Fruit fly (Drosophila melanogaster): Measurements from ENCODE around the gene LysP.

Gene LysP

dm6 chr3L:1170611-1171010, 47.9 kb downstream of the LysP start (continued):
- TF ChIP-seq NFAT (GFP tag; IDR thresholded peaks at IDR 0.05) (no peak), CG31224 (GFP tag; IDR thresholded peaks at IDR 0.05) (peak; percentile 95), Drgx (GFP tag; IDR thresholded peaks at IDR 0.05) (no peak), CG12071 (GFP tag; optimal IDR thresholded peaks at IDR 0.05) (no peak), CG11456 (GFP tag; IDR thresholded peaks at IDR 0.05) (no peak), fd3F (GFP tag; optimal IDR thresholded peaks at IDR 0.05) (no peak)

DNA sequence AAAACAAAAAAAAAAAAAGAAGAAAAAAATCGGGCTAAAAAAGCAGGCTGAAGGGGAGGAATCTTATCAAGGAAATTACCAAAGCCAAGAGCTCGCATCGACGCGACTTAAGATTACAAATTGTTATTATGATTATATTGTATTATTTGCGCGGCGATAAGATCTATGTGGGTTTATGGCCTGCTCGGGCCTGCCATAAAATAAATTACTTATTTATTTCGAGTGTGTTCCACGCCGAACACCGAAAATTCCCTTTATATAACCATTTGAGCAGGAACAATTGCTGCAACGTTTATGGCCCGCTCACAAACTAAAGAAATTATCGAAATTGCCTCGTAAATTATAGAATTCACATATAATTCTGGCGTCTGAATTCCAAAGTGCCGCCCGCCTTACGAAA, 48.9 kb downstream of the LysP start:
- TF ChIP-seq CG14441 (GFP tag; IDR thresholded peaks at IDR 0.05) (peak; percentile 41), Deaf1 (tag; optimal IDR thresholded peaks at IDR 0.05) (no peak), Hmr (GFP tag; optimal IDR thresholded peaks at IDR 0.05) (peak; percentile 32), GATAe (GFP tag; conservative IDR thresholded peaks at IDR 0.05) (0 out of 2 replicates have a peak, but pooled peaks have one; percentile 30), ci (GFP tag; IDR thresholded peaks at IDR 0.05) (0 out of 3 replicates have a peak, but pooled peaks have one; percentile 28), croc (GFP tag; conservative IDR thresholded peaks at IDR 0.05) (no peak), unpg (GFP tag; optimal IDR thresholded peaks at IDR 0.05) (peak; percentile 51), org-1 (GFP tag; optimal IDR thresholded peaks at IDR 0.05) (no peak), gcm (GFP tag; optimal IDR thresholded peaks at IDR 0.05) (peak; percentile 33), CG3847 (GFP tag; IDR thresholded peaks at IDR 0.05) (no peak), CG6254 (GFP tag; optimal IDR thresholded peaks at IDR 0.05) (peak; percentile 50), CG17359 (tag; optimal IDR thresholded peaks at IDR 0.05) (no peak), CG1529 (GFP tag; optimal IDR thresholded peaks at IDR 0.05) (peak; percentile 26), CG3065 (GFP tag; optimal IDR thresholded peaks at IDR 0.05) (no peak), sug (tag; optimal IDR thresholded peaks at IDR 0.05) (peak; percentile 55), CG15601 (tag; optimal IDR thresholded peaks at IDR 0.05) (peak; percentile 2), eve (GFP tag; optimal IDR thresholded peaks at IDR 0.05) (no peak), pfk (GFP tag; optimal IDR thresholded peaks at IDR 0.05) (no peak), CG2678 (tag; optimal IDR thresholded peaks at IDR 0.05) (peak; percentile 59), CG15269 (tag; optimal IDR thresholded peaks at IDR 0.05) (peak; percentile 39), ranshi (GFP tag; IDR thresholded peaks at IDR 0.05) (no peak), Jarid2 (GFP tag; optimal IDR thresholded peaks at IDR 0.05) (peak; percentile 17), sqz (GFP tag; optimal IDR thresholded peaks at IDR 0.05) (peak; percentile 36), CG5180 (GFP tag; optimal IDR thresholded peaks at IDR 0.05) (peak; percentile 0), unc-4 (GFP tag; IDR thresholded peaks at IDR 0.05; ENCODE audit: partially characterized antibody) (no peak), dmrt99B (tag; optimal IDR thresholded peaks at IDR 0.05) (peak; percentile 19), ATbp (GFP tag; optimal IDR thresholded peaks at IDR 0.05) (peak; percentile 19), B-H1 (GFP tag; IDR thresholded peaks at IDR 0.05) (no peak), ac (GFP tag; optimal IDR thresholded peaks at IDR 0.05) (no peak), tap (tag; optimal IDR thresholded peaks at IDR 0.05) (peak; percentile 7), usp (GFP tag; optimal IDR thresholded peaks at IDR 0.05) (no peak), Nf-YB (GFP tag; optimal IDR thresholded peaks at IDR 0.05) (peak; percentile 6), Pdp1 (GFP tag; optimal IDR thresholded peaks at IDR 0.05) (peak in 1 of 2 experiments; percentile 54), CG8944 (GFP tag; optimal IDR thresholded peaks at IDR 0.05) (no peak), hth (optimal IDR thresholded peaks at IDR 0.05) (no peak), bowl (GFP tag; IDR thresholded peaks at IDR 0.05) (no peak), CG3838 (GFP tag; optimal IDR thresholded peaks at IDR 0.05) (no peak), CG3281 (GFP tag; optimal IDR thresholded peaks at IDR 0.05) (peak; percentile 37), CG8478 (optimal IDR thresholded peaks at IDR 0.05) (no peak), Gsc (GFP tag; IDR thresholded peaks at IDR 0.05) (no peak), sd (tag; optimal IDR thresholded peaks at IDR 0.05) (peak; percentile 1), BtbVII (GFP tag; optimal IDR thresholded peaks at IDR 0.05) (peak; percentile 4), dati (GFP tag; IDR thresholded peaks at IDR 0.05) (no peak), CG11504 (tag; optimal IDR thresholded peaks at IDR 0.05) (peak; percentile 31)
